Worm (Caenorhabditis elegans) whole organism, early embryonic: ENCODE results near the gene abu-1.

Experiments
- B0310.2 ChIP-seq: sonication (generic microtip); optimal IDR thresholded peaks from 2 replicates; lab custom pipeline; 2016; ENCODE audit warnings: mild to moderate bottlenecking, missing genetic modification characterization, missing compliant biosample characterization
- aly-1 ChIP-seq: sonication (generic microtip); optimal IDR thresholded peaks from 2 replicates; lab custom pipeline; 2016; ENCODE audit warnings: missing genetic modification characterization, missing compliant biosample characterization
- ama-1 ChIP-seq: fragments of 150-350 bp; optimal IDR thresholded peaks from 2 replicates; lab custom pipeline; 2014
- ceh-13 ChIP-seq: fragments of 200-800 bp; sonication (Bioruptor generic); optimal IDR thresholded peaks from 2 replicates; lab custom pipeline; 2018; ENCODE audit warnings: mild to moderate bottlenecking, missing genetic modification characterization, missing compliant biosample characterization
- ets-7 ChIP-seq: sonication (generic microtip); optimal IDR thresholded peaks from 2 replicates; lab custom pipeline; 2016; ENCODE audit warnings: missing genotype, missing genetic modification characterization, missing compliant biosample characterization
- flt-1 ChIP-seq: fragments of 200-800 bp; sonication (Bioruptor generic); IDR thresholded peaks from 2 replicates; pipeline ENCODE4 v1.3.6; 2022; ENCODE audit warnings: missing genetic modification characterization, missing compliant biosample characterization
- hmbx-1 ChIP-seq: sonication (generic microtip); optimal IDR thresholded peaks from 2 replicates; lab custom pipeline; 2016; ENCODE audit warnings: mild to moderate bottlenecking, missing genetic modification characterization, missing compliant biosample characterization
- pes-1 ChIP-seq: fragments of 200-800 bp; sonication (Bioruptor generic); IDR thresholded peaks from 2 replicates; pipeline ENCODE4 v1.3.6; 2022; ENCODE audit warnings: missing genetic modification reagents, missing genetic modification characterization, missing compliant biosample characterization
- scrt-1 ChIP-seq: fragments of 200-800 bp; sonication (Bioruptor generic); IDR thresholded peaks from 2 replicates; pipeline ENCODE4 v1.3.6; 2022; ENCODE audit warnings: missing genetic modification characterization, missing compliant biosample characterization
- tbx-11 ChIP-seq: fragments of 200-800 bp; sonication (Bioruptor generic); IDR thresholded peaks from 2 replicates; pipeline ENCODE4 v1.3.6; 2022; ENCODE audit warnings: missing genetic modification characterization, missing compliant biosample characterization
- tbx-37 ChIP-seq: fragments of 200-800 bp; sonication (Bioruptor generic); conservative IDR thresholded peaks from 2 replicates; pipeline ENCODE4 v1.3.6; 2022; ENCODE audit warnings: missing genetic modification reagents, missing genetic modification characterization, missing compliant biosample characterization
- tra-4 ChIP-seq: sonication (generic microtip); optimal IDR thresholded peaks from 2 replicates; lab custom pipeline; 2017; ENCODE audit warnings: missing genetic modification characterization, missing compliant biosample characterization

ce11 chrV:10361830-10362397, 19.7 kb downstream of the abu-1 start, which contains the start of gene cash-1:
- TF ChIP-seq ama-1 (lab: Kevin White, UChicago) (no peak), scrt-1 (GFP tag; lab: Robert Waterston, UW) (no peak), tra-4 (tag; lab: Kevin White, UChicago) (no peak), pes-1 (no peak), ets-7 (tag; lab: Kevin White, UChicago) (no peak), hmbx-1 (tag; lab: Kevin White, UChicago) (no peak), ceh-13 (GFP tag; lab: Kevin White, UChicago) (no peak), B0310.2 (no peak), tbx-11 (GFP tag; lab: Robert Waterston, UW) (no peak), flt-1 (no peak), aly-1 (no peak), tbx-37 (GFP tag; lab: Robert Waterston, UW) (no peak)
